Worm (Caenorhabditis elegans) whole organism, L4 larva: ENCODE data around the gene fbxa-86.

Experiments
- F44E2.7 ChIP-seq: fragments of 200-800 bp; sonication (Bioruptor generic); IDR thresholded peaks from 2 replicates; pipeline ENCODE4 v2.1.2; 2022; ENCODE audit warnings: missing genetic modification characterization, missing compliant biosample characterization
- aly-2 ChIP-seq: sonication (generic microtip); optimal IDR thresholded peaks from 2 replicates; lab custom pipeline; 2018; ENCODE audit warnings: missing biosample characterization, missing genetic modification characterization
- dmd-9 ChIP-seq: fragments of 200-800 bp; sonication (Bioruptor generic); IDR thresholded peaks from 2 replicates; pipeline ENCODE4 v1.3.6; 2022; ENCODE audit warnings: missing genetic modification reagents, missing genetic modification characterization, missing compliant biosample characterization
- fkh-10 ChIP-seq: fragments of 150-350 bp; optimal IDR thresholded peaks from 2 replicates; lab custom pipeline; 2014; ENCODE audit warnings: missing biosample characterization, missing genetic modification reagents, missing genetic modification characterization
- gei-8 ChIP-seq: fragments of 200-800 bp; sonication (Bioruptor generic); optimal IDR thresholded peaks from 2 replicates; lab custom pipeline; 2018; ENCODE audit warnings: mild to moderate bottlenecking, missing genetic modification characterization, missing compliant biosample characterization
- hlh-30 ChIP-seq: sonication (generic microtip); optimal IDR thresholded peaks from 2 replicates; lab custom pipeline; 2017; ENCODE audit warnings: antibody characterized with exemption, mild to moderate bottlenecking, missing genetic modification characterization, missing compliant biosample characterization; ENCODE audit not compliant: insufficient read depth
- mep-1 ChIP-seq: fragments of 150-350 bp; sonication (generic microtip); optimal IDR thresholded peaks from 3 replicates; lab custom pipeline; 2014; ENCODE audit warnings: missing biosample characterization, missing genetic modification characterization
- nhr-28 ChIP-seq: fragments of 150-350 bp; optimal IDR thresholded peaks from 2 replicates; lab custom pipeline; 2014; ENCODE audit warnings: missing biosample characterization, missing genetic modification characterization
- pqm-1 ChIP-seq: sonication (generic microtip); optimal IDR thresholded peaks from 2 replicates; lab custom pipeline; 2017; ENCODE audit warnings: missing biosample characterization, missing genetic modification characterization
- sdz-12 ChIP-seq: fragments of 200-800 bp; sonication (Bioruptor generic); optimal IDR thresholded peaks from 2 replicates; lab custom pipeline; 2018; ENCODE audit warnings: mild to moderate bottlenecking, missing genetic modification characterization, missing compliant biosample characterization
- unc-130 ChIP-seq: sonication (generic microtip); optimal IDR thresholded peaks from 2 replicates; lab custom pipeline; 2016; ENCODE audit warnings: missing genetic modification reagents, missing genetic modification characterization, missing compliant biosample characterization

ce11 chrIV:4963834-4964233 lies 26.0 kb upstream of the fbxa-86 start, which contains the start of gene txt-3:
- TF ChIP-seq aly-2 (tag; lab: Kevin White, UChicago) (no peak), pqm-1 (no peak), gei-8 (GFP tag; lab: Kevin White, UChicago) (no peak), unc-130 (GFP tag; lab: Kevin White, UChicago) (no peak), fkh-10 (GFP tag; lab: Kevin White, UChicago) (no peak), nhr-28 (tag; lab: Kevin White, UChicago) (no peak), mep-1 (no peak), hlh-30 (tag; lab: Kevin White, UChicago) (no peak), F44E2.7 (GFP tag; lab: Robert Waterston, UW) (no peak), dmd-9 (GFP tag; lab: Robert Waterston, UW) (no peak), sdz-12 (no peak)
